Fruit fly (Drosophila melanogaster) whole organism, pupa: ENCODE results near the gene Cdc37.

Experiments
- CG10348 ChIP-seq: fragments of 200-800 bp; sonication (Bioruptor generic); IDR thresholded peaks from 2 replicates; pipeline ENCODE4 v1.3.6; 2022; ENCODE audit warnings: missing biosample characterization, missing genetic modification characterization
- CG12605 ChIP-seq: fragments of 200-800 bp; sonication (Bioruptor generic); IDR thresholded peaks from 2 replicates; pipeline ENCODE4 v1.3.6; 2022; ENCODE audit warnings: missing biosample characterization, missing genetic modification characterization
- CG13204 ChIP-seq: fragments of 200-800 bp; sonication (Bioruptor generic); optimal IDR thresholded peaks from 2 replicates; lab custom pipeline; 2018; ENCODE audit warnings: missing biosample characterization, mild to moderate bottlenecking, missing genetic modification characterization, moderate library complexity
- CG14655 ChIP-seq: fragments of 200-800 bp; sonication (Bioruptor generic); optimal IDR thresholded peaks from 3 replicates; lab custom pipeline; 2017; ENCODE audit warnings: mild to moderate bottlenecking, missing biosample characterization, missing genetic modification reagents, missing genetic modification characterization
- CG15710 ChIP-seq: fragments of 200-800 bp; sonication (Bioruptor generic); optimal IDR thresholded peaks from 2 replicates; lab custom pipeline; 2018; ENCODE audit warnings: missing biosample characterization, mild to moderate bottlenecking, missing genetic modification characterization, moderate library complexity
- CG17806 ChIP-seq: fragments of 200-800 bp; sonication (Bioruptor generic); optimal IDR thresholded peaks from 2 replicates; lab custom pipeline; 2018; ENCODE audit warnings: missing biosample characterization, mild to moderate bottlenecking, missing genetic modification characterization, moderate library complexity
- CG32121 ChIP-seq: fragments of 200-800 bp; sonication (Bioruptor generic); IDR thresholded peaks from 2 replicates; pipeline ENCODE4 v1.3.6; 2022; ENCODE audit warnings: missing biosample characterization, missing genetic modification characterization
- CG34367 ChIP-seq: fragments of 200-800 bp; sonication (Bioruptor generic); optimal IDR thresholded peaks from 2 replicates; lab custom pipeline; 2018; ENCODE audit warnings: missing biosample characterization, mild to moderate bottlenecking, missing genetic modification characterization
- CG4496 ChIP-seq: fragments of 200-800 bp; sonication (Bioruptor generic); IDR thresholded peaks from 3 replicates; pipeline ENCODE4 v1.3.6; 2022; ENCODE audit warnings: missing biosample characterization, missing genetic modification characterization
- CG8159 ChIP-seq: fragments of 200-800 bp; sonication (Bioruptor generic); optimal IDR thresholded peaks from 3 replicates; lab custom pipeline; 2018; ENCODE audit warnings: missing biosample characterization, mild to moderate bottlenecking, missing genetic modification characterization, moderate library complexity
- CG8301 ChIP-seq: fragments of 200-800 bp; sonication (Bioruptor generic); optimal IDR thresholded peaks from 2 replicates; lab custom pipeline; 2018; ENCODE audit warnings: missing biosample characterization, mild to moderate bottlenecking, missing genetic modification characterization
- CG9948 ChIP-seq: fragments of 200-800 bp; sonication (Bioruptor generic); optimal IDR thresholded peaks from 2 replicates; lab custom pipeline; 2018; ENCODE audit warnings: missing biosample characterization, mild to moderate bottlenecking, missing genetic modification characterization, moderate library complexity
- D1 ChIP-seq: fragments of 200-800 bp; sonication (Bioruptor generic); optimal IDR thresholded peaks from 2 replicates; lab custom pipeline; 2018; ENCODE audit warnings: missing biosample characterization, mild to moderate bottlenecking, missing genetic modification characterization, moderate library complexity
- EcR ChIP-seq: fragments of 200-800 bp; sonication (Bioruptor generic); optimal IDR thresholded peaks from 3 replicates; lab custom pipeline; 2019; ENCODE audit warnings: missing biosample characterization, missing genetic modification characterization, mild to moderate bottlenecking, moderate library complexity, missing genetic modification reagents
- Ets98B ChIP-seq: fragments of 200-800 bp; sonication (Bioruptor generic); IDR thresholded peaks from 2 replicates; pipeline ENCODE4 v1.3.6; 2022; ENCODE audit warnings: missing biosample characterization, missing genetic modification characterization
- Pif1A ChIP-seq: fragments of 200-800 bp; sonication (Bioruptor generic); optimal IDR thresholded peaks from 3 replicates; lab custom pipeline; 2016; ENCODE audit warnings: missing biosample characterization, missing genetic modification characterization
- Pif1B ChIP-seq: fragments of 200-800 bp; sonication (Bioruptor generic); optimal IDR thresholded peaks from 3 replicates; lab custom pipeline; 2016; ENCODE audit warnings: missing biosample characterization, missing genetic modification characterization
- Snoo ChIP-seq: fragments of 200-800 bp; sonication (Bioruptor generic); optimal IDR thresholded peaks from 3 replicates; lab custom pipeline; 2017; ENCODE audit warnings: missing biosample characterization, mild to moderate bottlenecking, missing genetic modification characterization, inconsistent platforms
- fd96Ca ChIP-seq: fragments of 200-800 bp; sonication (Bioruptor generic); IDR thresholded peaks from 3 replicates; pipeline ENCODE4 v1.3.6; 2022; ENCODE audit warnings: missing biosample characterization, missing genetic modification characterization
- gl ChIP-seq: fragments of 200-800 bp; sonication (Bioruptor generic); optimal IDR thresholded peaks from 2 replicates; lab custom pipeline; 2018; ENCODE audit warnings: missing biosample characterization, mild to moderate bottlenecking, missing genetic modification characterization
- rn ChIP-seq: fragments of 200-800 bp; sonication (Bioruptor generic); IDR thresholded peaks from 2 replicates; pipeline ENCODE4 v1.3.6; 2022; ENCODE audit warnings: missing biosample characterization, missing genetic modification characterization

Gene Cdc37

DNA sequence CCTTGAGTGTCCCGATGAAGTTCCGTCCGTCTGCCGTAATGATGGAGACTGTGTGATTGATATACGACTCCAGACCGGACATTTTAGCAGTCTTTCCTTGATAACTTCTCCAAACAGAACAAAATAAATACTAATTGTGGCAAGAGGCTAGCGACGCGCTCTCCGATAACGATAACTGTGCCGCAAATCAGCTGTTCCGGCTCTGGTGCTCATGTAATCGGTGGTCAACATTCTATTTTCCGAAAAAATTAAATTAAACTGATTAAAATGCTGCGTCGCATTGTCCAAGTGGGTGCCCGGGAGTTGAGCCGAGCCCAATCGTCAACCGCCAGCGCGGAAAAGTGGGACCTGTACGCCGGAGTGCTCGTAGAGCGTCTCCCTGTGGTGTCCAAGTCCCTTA is 17.9 kb upstream of the Cdc37 start, which contains the start of the genes CG2021 and mRpL46:
Gene CG2021, minus strand, starts transcription at position 163 of the 400 bp plus-strand sequence.
Gene mRpL46, plus strand, starts transcription at position 191 of the 400 bp plus-strand sequence.
- TF ChIP-seq Pif1A (GFP tag; lab: Kevin White, UChicago) = no peak
- TF ChIP-seq CG4496 (GFP tag; lab: Robert Waterston, UW) = no peak
- TF ChIP-seq gl (tag; lab: Kevin White, UChicago) = no peak
- TF ChIP-seq CG15710 = no peak
- TF ChIP-seq CG14655 = no peak
- no peak for TF ChIP-seq CG32121 (GFP tag; lab: Robert Waterston, UW)
- TF ChIP-seq rn (GFP tag; lab: Robert Waterston, UW) = no peak
- no peak for TF ChIP-seq CG17806 (tag; lab: Kevin White, UChicago)
- no peak for TF ChIP-seq D1 (tag; lab: Kevin White, UChicago)
- no peak for TF ChIP-seq fd96Ca (GFP tag; lab: Robert Waterston, UW)
- TF ChIP-seq Pif1B = no peak
- no peak for TF ChIP-seq Snoo (tag; lab: Kevin White, UChicago)
- no peak for TF ChIP-seq EcR (GFP tag; lab: Kevin White, UChicago)
- TF ChIP-seq CG9948 (tag; lab: Kevin White, UChicago) = no peak
- no peak for TF ChIP-seq CG12605 (GFP tag; lab: Robert Waterston, UW)
- TF ChIP-seq CG8301 (tag; lab: Kevin White, UChicago) = no peak
- no peak for TF ChIP-seq Ets98B (GFP tag; lab: Robert Waterston, UW)
- TF ChIP-seq CG13204 (GFP tag; lab: Kevin White, UChicago) = no peak
- TF ChIP-seq CG34367 (tag; lab: Kevin White, UChicago) = no peak
- no peak for TF ChIP-seq CG8159 (tag; lab: Kevin White, UChicago)

DNA sequence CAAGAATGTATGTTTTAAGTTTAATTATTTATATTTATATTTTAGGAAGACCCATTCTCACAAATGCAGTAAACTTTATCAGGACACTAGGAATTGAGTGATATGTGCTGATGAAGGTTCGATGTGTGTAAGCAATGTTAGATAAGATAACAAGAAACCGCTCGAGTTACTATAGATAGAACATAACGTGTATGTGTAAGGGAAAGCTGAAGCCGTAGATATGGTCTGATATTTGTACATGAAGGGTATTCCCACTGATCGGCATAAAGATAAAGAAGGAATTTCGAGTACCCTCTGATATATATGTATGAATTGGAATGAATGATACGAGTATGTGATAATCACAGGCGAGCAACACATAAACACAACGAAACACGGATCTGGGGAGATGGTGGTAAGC is 11.1 kb upstream of the Cdc37 start:
- TF ChIP-seq CG4496 (GFP tag; lab: Robert Waterston, UW) (no peak), CG14655 (no peak), CG32121 (GFP tag; lab: Robert Waterston, UW) (no peak), fd96Ca (GFP tag; lab: Robert Waterston, UW) (no peak), CG8301 (tag; lab: Kevin White, UChicago) (no peak), D1 (tag; lab: Kevin White, UChicago) (no peak), gl (tag; lab: Kevin White, UChicago) (no peak), CG17806 (tag; lab: Kevin White, UChicago) (no peak), Ets98B (GFP tag; lab: Robert Waterston, UW) (no peak), Snoo (tag; lab: Kevin White, UChicago) (no peak), Pif1A (GFP tag; lab: Kevin White, UChicago) (no peak), CG12605 (GFP tag; lab: Robert Waterston, UW) (no peak), CG34367 (tag; lab: Kevin White, UChicago) (no peak), CG15710 (no peak)

DNA sequence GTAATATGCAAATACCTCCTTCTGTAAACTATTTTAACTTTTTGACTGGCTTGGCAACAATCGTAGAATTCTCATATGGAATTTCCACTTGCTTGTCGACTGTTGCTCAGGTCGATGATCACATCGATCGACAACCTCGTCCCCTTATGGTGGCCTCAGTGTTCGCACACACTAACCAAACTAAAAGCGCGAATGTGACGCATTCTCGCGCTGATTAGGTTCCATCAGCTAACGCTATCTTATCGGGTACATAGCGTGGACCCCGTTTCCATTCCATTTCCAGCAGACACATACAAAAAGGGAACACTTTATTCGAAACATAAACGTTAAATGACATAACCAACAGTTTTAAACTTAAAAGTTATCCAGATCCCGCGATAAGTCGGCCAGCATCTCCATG is 5.9 kb upstream of the Cdc37 start:
- no peak for TF ChIP-seq CG15710
- TF ChIP-seq CG34367 (tag; lab: Kevin White, UChicago) = no peak
- TF ChIP-seq EcR (GFP tag; lab: Kevin White, UChicago) = peak; percentile 33
- TF ChIP-seq Pif1B = no peak
- TF ChIP-seq CG12605 (GFP tag; lab: Robert Waterston, UW) = no peak
- no peak for TF ChIP-seq CG14655
- TF ChIP-seq CG8301 (tag; lab: Kevin White, UChicago) = no peak
- TF ChIP-seq Pif1A (GFP tag; lab: Kevin White, UChicago) = no peak

DNA sequence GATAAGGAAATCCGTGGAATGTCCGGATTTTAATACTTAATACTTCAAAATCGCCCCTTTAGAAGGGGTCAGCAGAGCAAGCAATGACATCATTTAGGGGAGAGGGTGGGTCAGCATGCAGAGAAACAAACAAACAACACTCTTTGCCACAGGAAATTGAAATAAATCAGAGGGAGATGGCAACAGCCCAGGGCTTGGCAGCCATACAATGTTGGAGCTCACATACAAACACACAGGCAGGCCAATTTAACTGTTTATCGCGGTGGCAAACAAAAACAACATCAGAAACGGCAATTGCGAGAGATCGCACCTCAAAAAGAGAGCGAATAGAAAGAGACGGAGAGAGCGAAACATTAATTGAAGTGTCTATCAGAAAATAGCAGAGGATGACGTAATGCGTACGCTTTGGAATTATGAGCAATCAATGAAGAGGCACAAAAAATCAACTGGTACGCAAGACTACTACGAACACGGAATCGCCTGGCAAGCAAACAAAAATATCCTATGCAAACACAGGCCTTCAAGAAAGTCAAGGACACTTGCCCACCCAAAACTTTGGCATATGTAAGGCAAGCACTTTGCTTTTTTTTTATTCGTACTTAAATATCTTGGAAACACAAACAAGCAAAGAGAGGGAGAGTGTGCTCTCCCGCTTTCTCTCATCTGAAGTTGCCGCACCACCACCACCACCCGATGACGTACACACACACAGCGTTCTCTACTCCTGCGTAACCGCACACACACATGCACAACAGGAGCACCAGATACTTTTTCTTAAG is 839 bp upstream of the Cdc37 start:
- TF ChIP-seq EcR (GFP tag; lab: Kevin White, UChicago) = peak; percentile 64
- TF ChIP-seq rn (GFP tag; lab: Robert Waterston, UW) = 0 out of 2 replicates have a peak, but pooled peaks have one; percentile 17
- TF ChIP-seq Pif1A (GFP tag; lab: Kevin White, UChicago) = no peak
- no peak for TF ChIP-seq CG14655
- no peak for TF ChIP-seq CG10348 (GFP tag; lab: Robert Waterston, UW)
- TF ChIP-seq fd96Ca (GFP tag; lab: Robert Waterston, UW) = peak; percentile 20; the same call in 1 of the 3 replicates
- no peak for TF ChIP-seq CG17806 (tag; lab: Kevin White, UChicago)
- TF ChIP-seq CG9948 (tag; lab: Kevin White, UChicago) = no peak
- TF ChIP-seq CG12605 (GFP tag; lab: Robert Waterston, UW) = peak; percentile 50; the same call in 1 of the 2 replicates
- TF ChIP-seq gl (tag; lab: Kevin White, UChicago) = no peak
- TF ChIP-seq CG8159 (tag; lab: Kevin White, UChicago) = no peak
- TF ChIP-seq D1 (tag; lab: Kevin White, UChicago) = no peak
- no peak for TF ChIP-seq CG13204 (GFP tag; lab: Kevin White, UChicago)
- TF ChIP-seq Pif1B = no peak
- peak; percentile 30; the same call in 1 of the 3 replicates for TF ChIP-seq CG4496 (GFP tag; lab: Robert Waterston, UW)
- TF ChIP-seq Snoo (tag; lab: Kevin White, UChicago) = no peak
- no peak for TF ChIP-seq CG34367 (tag; lab: Kevin White, UChicago)
- TF ChIP-seq CG8301 (tag; lab: Kevin White, UChicago) = no peak
- no peak; the same call in 1 of the 2 replicates for TF ChIP-seq Ets98B (GFP tag; lab: Robert Waterston, UW)
- TF ChIP-seq CG15710 = no peak
- TF ChIP-seq CG32121 (GFP tag; lab: Robert Waterston, UW) = peak; percentile 9; the same call in 1 of the 2 replicates

DNA sequence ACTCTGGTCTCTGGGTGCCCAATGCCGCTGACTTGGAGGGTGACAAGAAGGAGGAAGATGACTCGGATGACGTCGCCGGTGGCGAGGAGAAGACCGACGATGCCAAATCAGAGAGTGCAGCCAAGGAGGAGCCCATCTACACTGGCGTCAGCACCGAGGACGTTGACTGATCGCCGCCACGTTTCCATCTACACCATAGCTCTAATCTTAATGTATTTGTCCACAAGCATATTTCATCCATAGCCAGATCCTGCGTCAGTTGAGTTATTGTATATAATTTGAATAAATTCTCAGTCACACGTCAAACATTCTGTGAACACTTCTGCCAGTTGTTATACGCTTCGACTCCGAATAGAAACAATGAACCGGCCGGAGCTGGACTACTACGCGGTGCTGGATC is 1.8 kb downstream of the Cdc37 start, which contains the start of gene CG12020:
Gene CG12020, plus strand, starts transcription at position 301 of the 400 bp plus-strand sequence.
- TF ChIP-seq gl (tag; lab: Kevin White, UChicago) (no peak), CG34367 (tag; lab: Kevin White, UChicago) (no peak), CG13204 (GFP tag; lab: Kevin White, UChicago) (no peak), CG8159 (tag; lab: Kevin White, UChicago) (no peak), CG9948 (tag; lab: Kevin White, UChicago) (no peak), CG12605 (GFP tag; lab: Robert Waterston, UW) (no peak), CG32121 (GFP tag; lab: Robert Waterston, UW) (no peak), EcR (GFP tag; lab: Kevin White, UChicago) (no peak), Snoo (tag; lab: Kevin White, UChicago) (no peak), CG4496 (GFP tag; lab: Robert Waterston, UW) (no peak)
